Fruit fly (Drosophila melanogaster): ENCODE results near the gene Kaz1-ORFB.
A peak's percentile ranks its signal among the peaks of the same experiment; 100 is the strongest.

DNA sequence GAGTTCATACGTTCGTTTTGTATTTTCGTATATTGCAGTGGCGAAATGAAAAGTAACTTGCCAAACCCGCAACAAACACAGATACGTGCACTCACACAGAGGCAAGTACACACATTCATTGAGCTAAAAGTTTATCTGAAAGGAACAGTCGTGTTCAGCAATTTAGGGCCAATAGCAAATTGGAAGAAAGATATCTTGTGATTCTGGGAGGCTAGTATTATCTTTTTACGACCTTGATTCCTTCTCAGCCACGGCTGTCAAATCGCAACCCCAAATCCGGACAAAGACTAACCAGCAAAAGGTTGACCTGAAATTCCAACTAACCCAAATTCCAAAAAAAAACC lies 49.7 kb upstream of the Kaz1-ORFB start:
- TF ChIP-seq psq (GFP tag; optimal IDR thresholded peaks at IDR 0.05) (peak; percentile 23), OdsH (GFP tag; optimal IDR thresholded peaks at IDR 0.05) (peak; percentile 17), Dif (GFP tag; optimal IDR thresholded peaks at IDR 0.05; ENCODE audit: partially characterized antibody) (no peak), Sp1 (GFP tag; optimal IDR thresholded peaks at IDR 0.05) (peak; percentile 16), jim (GFP tag; optimal IDR thresholded peaks at IDR 0.05) (no peak), h (GFP tag; optimal IDR thresholded peaks at IDR 0.05) (no peak), sv (GFP tag; optimal IDR thresholded peaks at IDR 0.05) (no peak), HLH106 (tag; optimal IDR thresholded peaks at IDR 0.05) (peak; percentile 17), woc (GFP tag; optimal IDR thresholded peaks at IDR 0.05) (peak; percentile 4), Abd-B (GFP tag; optimal IDR thresholded peaks at IDR 0.05) (no peak), N (GFP tag; optimal IDR thresholded peaks at IDR 0.05) (no peak)

Measured in whole organism, wandering third instar larva.